Fruit fly (Drosophila melanogaster) whole organism, embryonic: ENCODE results near the gene opa.
A peak's percentile ranks its signal among the peaks of the same experiment; 100 is the strongest.

Experiments
- Adf1 ChIP-seq: fragments of 200-800 bp; sonication (Bioruptor generic); IDR thresholded peaks from 2 replicates; pipeline ENCODE4 v1.3.6; 2022; ENCODE audit warnings: missing biosample characterization, missing genetic modification characterization
- CG1602 ChIP-seq: fragments of 200-800 bp; sonication (Bioruptor generic); optimal IDR thresholded peaks from 3 replicates; lab custom pipeline; 2016; ENCODE audit warnings: missing biosample characterization, missing genetic modification characterization
- CG2889 ChIP-seq: fragments of 200-800 bp; sonication (Bioruptor generic); IDR thresholded peaks from 3 replicates; pipeline ENCODE4 v1.3.6; 2022; ENCODE audit warnings: missing biosample characterization, missing genetic modification characterization
- Dfd ChIP-seq, 2 experiments: fragments of >200 bp; optimal IDR thresholded peaks; 2 replicates each; lab custom pipeline; 2017; ENCODE audit warnings: missing biosample characterization in 2 of 2, missing genetic modification characterization in 2 of 2
- Hr3 ChIP-seq: fragments of 200-800 bp; sonication (Bioruptor generic); optimal IDR thresholded peaks from 3 replicates; lab custom pipeline; 2016; ENCODE audit warnings: missing biosample characterization, missing genetic modification characterization
- her ChIP-seq: fragments of 200-800 bp; sonication (Bioruptor generic); optimal IDR thresholded peaks from 2 replicates; lab custom pipeline; 2016; ENCODE audit warnings: missing biosample characterization, missing genetic modification characterization

dm6 chr3R:4813172-4813716 lies 39.4 kb upstream of the opa start:
- TF ChIP-seq Hr3 (GFP tag; lab: Kevin White, UChicago) (peak; percentile 55), Adf1 (GFP tag; lab: Robert Waterston, UW) (peak; percentile 11; the same call in 1 of the 2 replicates), Dfd (GFP tag; optimal IDR thresholded peaks at IDR 0.05; lab: Kevin White, UChicago) (no peak), CG2889 (0 out of 3 replicates have a peak, but pooled peaks have one; percentile 22), her (GFP tag; lab: Kevin White, UChicago) (peak; percentile 40), CG1602 (peak; percentile 49)
